Fruit fly (Drosophila melanogaster) whole organism, adult: Measurements from ENCODE around the gene Jwa.

ENCODE experiments used
- CG11617 ChIP-seq: fragments of 200-800 bp; sonication (Bioruptor generic); optimal IDR thresholded peaks from 2 replicates; lab custom pipeline; 2017; ENCODE audit warnings: mild to moderate bottlenecking, missing biosample characterization, missing genetic modification reagents, missing genetic modification characterization
- CG12768 ChIP-seq: fragments of 200-800 bp; sonication (Bioruptor generic); optimal IDR thresholded peaks from 2 replicates; lab custom pipeline; 2017; ENCODE audit warnings: missing biosample characterization, missing genetic modification characterization, mild to moderate bottlenecking, moderate library complexity, missing genetic modification reagents
- CG14711 ChIP-seq: fragments of 200-800 bp; sonication (Bioruptor generic); optimal IDR thresholded peaks from 2 replicates; lab custom pipeline; 2018; ENCODE audit warnings: missing biosample characterization, mild to moderate bottlenecking, missing genetic modification characterization, moderate library complexity
- CG1620 ChIP-seq: fragments of 200-800 bp; sonication (Bioruptor generic); optimal IDR thresholded peaks from 2 replicates; lab custom pipeline; 2016; ENCODE audit warnings: missing biosample characterization, missing genetic modification characterization
- CG33017 ChIP-seq: fragments of 200-800 bp; sonication (Bioruptor generic); optimal IDR thresholded peaks from 2 replicates; lab custom pipeline; 2018; ENCODE audit warnings: missing biosample characterization, mild to moderate bottlenecking, missing genetic modification characterization, moderate library complexity
- CG5204 ChIP-seq: fragments of 200-800 bp; sonication (Bioruptor generic); optimal IDR thresholded peaks from 2 replicates; lab custom pipeline; 2016; ENCODE audit warnings: missing biosample characterization, missing genetic modification characterization
- CG7045 ChIP-seq: fragments of 200-800 bp; sonication (Bioruptor generic); optimal IDR thresholded peaks from 2 replicates; lab custom pipeline; 2017; ENCODE audit warnings: missing biosample characterization, mild to moderate bottlenecking, missing genetic modification characterization
- CG7101 ChIP-seq: fragments of 200-800 bp; sonication (Bioruptor generic); optimal IDR thresholded peaks from 2 replicates; lab custom pipeline; 2018; ENCODE audit warnings: missing biosample characterization, mild to moderate bottlenecking, missing genetic modification characterization, moderate library complexity
- Clk ChIP-seq: fragments of 200-800 bp; sonication (Bioruptor generic); optimal IDR thresholded peaks from 2 replicates; lab custom pipeline; 2017; ENCODE audit warnings: missing biosample characterization, missing genetic modification characterization
- Crg-1 ChIP-seq: fragments of 200-800 bp; sonication (Bioruptor generic); optimal IDR thresholded peaks from 2 replicates; lab custom pipeline; 2016; ENCODE audit warnings: missing biosample characterization, missing genetic modification characterization
- Hr96 ChIP-seq: fragments of 200-800 bp; sonication (Bioruptor generic); optimal IDR thresholded peaks from 2 replicates; lab custom pipeline; 2016; ENCODE audit warnings: missing biosample characterization, missing genetic modification characterization
- Mnt ChIP-seq: fragments of 200-800 bp; sonication (Bioruptor generic); optimal IDR thresholded peaks from 2 replicates; lab custom pipeline; 2016; ENCODE audit warnings: missing biosample characterization, mild to moderate bottlenecking, missing genetic modification characterization
- bab1 ChIP-seq: fragments of 200-800 bp; sonication (Bioruptor generic); optimal IDR thresholded peaks from 3 replicates; lab custom pipeline; 2019; ENCODE audit warnings: missing biosample characterization, mild to moderate bottlenecking, missing genetic modification characterization, moderate library complexity
- cic ChIP-seq: fragments of 200-800 bp; sonication (Bioruptor generic); optimal IDR thresholded peaks from 2 replicates; lab custom pipeline; 2017; ENCODE audit warnings: missing biosample characterization, mild to moderate bottlenecking, missing genetic modification characterization, moderate library complexity
- cnc ChIP-seq, 2 experiments: fragments of >200 bp; optimal IDR thresholded peaks; 2 replicates each; lab custom pipeline; 2017
- kay ChIP-seq: fragments of 200-800 bp; sonication (Bioruptor generic); peaks from one replicate; lab custom pipeline; 2016; ENCODE audit warnings: missing biosample characterization, missing genetic modification characterization, borderline replicate concordance
- ovo ChIP-seq: fragments of 200-800 bp; sonication (Bioruptor generic); optimal IDR thresholded peaks from 2 replicates; lab custom pipeline; 2016; ENCODE audit warnings: missing biosample characterization, missing genetic modification characterization
- pad ChIP-seq: fragments of 200-800 bp; sonication (Bioruptor generic); optimal IDR thresholded peaks from 3 replicates; lab custom pipeline; 2017; ENCODE audit warnings: missing biosample characterization, missing genetic modification characterization, mild to moderate bottlenecking, moderate library complexity, missing genetic modification reagents
- tj ChIP-seq: fragments of 200-800 bp; sonication (Bioruptor generic); optimal IDR thresholded peaks from 3 replicates; lab custom pipeline; 2017; ENCODE audit warnings: missing biosample characterization, mild to moderate bottlenecking, missing genetic modification characterization, moderate library complexity
- toe ChIP-seq: fragments of 200-800 bp; sonication (Bioruptor generic); optimal IDR thresholded peaks from 2 replicates; lab custom pipeline; 2016; ENCODE audit warnings: missing biosample characterization, missing genetic modification characterization

Jwa gene

DNA sequence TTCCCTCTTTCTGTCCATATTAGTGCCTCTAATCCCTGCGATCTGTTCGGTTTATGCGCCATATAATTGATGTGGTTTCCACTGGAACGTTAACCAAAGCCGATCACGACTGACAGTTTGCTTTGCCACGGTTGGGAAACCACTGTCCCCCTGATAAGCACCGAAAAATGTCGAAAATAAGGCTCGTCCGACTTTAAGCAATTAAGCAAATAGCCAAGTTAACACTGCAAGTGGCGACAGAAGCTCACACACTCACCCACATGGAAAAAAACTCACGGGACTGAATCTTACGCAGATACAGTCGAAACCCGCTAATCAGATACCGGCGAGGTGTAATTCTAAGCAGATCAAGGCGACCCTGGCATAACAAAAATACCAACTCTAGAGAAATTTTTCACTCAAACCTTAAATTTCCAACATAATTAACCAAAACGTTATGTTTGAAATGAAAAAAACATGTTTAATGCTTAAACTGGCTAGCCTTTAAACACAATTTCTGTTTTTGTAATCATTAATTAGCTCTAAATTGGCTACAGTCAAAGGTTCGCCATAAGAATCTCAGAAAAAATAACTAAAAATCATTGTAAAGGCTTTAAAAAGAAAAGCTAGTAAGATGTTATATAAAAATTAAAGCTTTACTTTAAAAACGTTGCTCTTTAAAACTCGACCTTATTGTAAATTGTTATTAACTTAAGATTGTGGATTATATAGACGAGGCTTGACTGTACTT lies 27.4 kb downstream of the Jwa start:
- TF ChIP-seq cic, result no peak
- peak; percentile 54 for TF ChIP-seq CG7045 (GFP tag; lab: Kevin White, UChicago)
- peak; percentile 4 for TF ChIP-seq kay
- peak; percentile 17 for TF ChIP-seq CG7101
- TF ChIP-seq CG12768 (GFP tag; lab: Kevin White, UChicago), result peak; percentile 11
- no peak for TF ChIP-seq CG5204 (GFP tag; lab: Kevin White, UChicago)
- peak; percentile 10 for TF ChIP-seq Mnt
- TF ChIP-seq CG33017 (tag; lab: Kevin White, UChicago), result no peak
- TF ChIP-seq CG11617 (GFP tag; lab: Kevin White, UChicago), result no peak
- TF ChIP-seq CG14711 (tag; lab: Kevin White, UChicago), result no peak

DNA sequence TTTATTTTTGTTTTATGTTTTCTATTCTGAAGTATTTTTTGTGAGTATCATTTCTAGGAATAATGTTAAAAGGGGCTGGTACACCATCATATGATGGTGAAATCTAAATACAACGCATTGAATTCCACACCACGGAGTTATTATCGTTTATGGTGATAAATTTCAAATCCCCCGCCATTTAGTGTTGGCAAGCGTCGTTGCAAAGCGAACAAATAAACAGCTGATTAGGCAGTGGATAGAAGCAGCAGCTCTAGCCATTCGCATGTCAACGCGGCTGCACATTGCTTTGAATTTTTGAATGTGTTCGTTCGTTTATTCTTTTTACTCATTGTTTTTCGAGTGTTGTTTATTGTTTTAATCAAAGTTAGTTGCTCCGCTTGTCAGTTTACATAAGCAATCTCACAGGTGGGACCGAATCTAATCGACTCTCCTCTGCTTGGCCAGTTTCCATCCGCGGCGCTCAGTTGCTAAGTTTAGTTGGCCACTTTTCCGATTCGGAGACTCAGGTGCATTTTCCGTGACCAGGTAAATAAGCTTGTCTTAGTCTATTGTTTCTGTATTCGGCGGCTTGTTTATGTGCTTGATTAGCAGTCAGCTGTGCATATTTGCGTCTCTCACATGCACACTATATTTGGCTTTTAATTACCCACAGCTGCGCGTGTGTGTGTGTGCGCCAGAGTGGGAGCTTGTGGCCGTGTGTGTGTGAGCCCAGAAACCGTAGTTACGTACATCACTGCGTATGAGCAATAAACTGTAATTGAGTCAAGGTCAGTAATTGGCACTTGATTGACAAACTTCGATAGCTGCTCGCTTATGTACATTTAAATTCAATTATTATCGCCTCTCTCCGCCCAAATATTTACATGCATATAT lies 28.3 kb downstream of the Jwa start, which contains the start of the genes Mst36Fa and CG31751:
TSS of gene Mst36Fa (minus strand) at position 51 of the 873 bp plus-strand sequence.
TSS of gene CG31751 (plus strand) at position 274 of the 873 bp plus-strand sequence.
- TF ChIP-seq bab1, result peak; percentile 51
- peak; percentile 72 for TF ChIP-seq CG33017 (tag; lab: Kevin White, UChicago)
- peak; percentile 73 for TF ChIP-seq Mnt
- peak; percentile 64 for TF ChIP-seq toe
- no peak for TF ChIP-seq CG5204 (GFP tag; lab: Kevin White, UChicago)
- TF ChIP-seq CG7045 (GFP tag; lab: Kevin White, UChicago), result peak; percentile 58
- TF ChIP-seq tj (GFP tag; lab: Kevin White, UChicago), result peak; percentile 42
- TF ChIP-seq ovo, result peak; percentile 3
- TF ChIP-seq CG7101, result peak; percentile 82
- TF ChIP-seq cic, result peak; percentile 95
- peak; percentile 85 for TF ChIP-seq CG12768 (GFP tag; lab: Kevin White, UChicago)
- peak; percentile 70 for TF ChIP-seq pad
- TF ChIP-seq Clk, result peak; percentile 45
- TF ChIP-seq CG1620 (GFP tag; lab: Kevin White, UChicago), result peak; percentile 53
- TF ChIP-seq kay, result no peak
- peak; percentile 42 for TF ChIP-seq CG14711 (tag; lab: Kevin White, UChicago)
- peak; percentile 80 for TF ChIP-seq Crg-1 (GFP tag; lab: Kevin White, UChicago)
- TF ChIP-seq CG11617 (GFP tag; lab: Kevin White, UChicago), result peak; percentile 80
- TF ChIP-seq cnc (optimal IDR thresholded peaks at IDR 0.05; lab: Kevin White, UChicago), result no peak
- no peak for TF ChIP-seq Hr96

DNA sequence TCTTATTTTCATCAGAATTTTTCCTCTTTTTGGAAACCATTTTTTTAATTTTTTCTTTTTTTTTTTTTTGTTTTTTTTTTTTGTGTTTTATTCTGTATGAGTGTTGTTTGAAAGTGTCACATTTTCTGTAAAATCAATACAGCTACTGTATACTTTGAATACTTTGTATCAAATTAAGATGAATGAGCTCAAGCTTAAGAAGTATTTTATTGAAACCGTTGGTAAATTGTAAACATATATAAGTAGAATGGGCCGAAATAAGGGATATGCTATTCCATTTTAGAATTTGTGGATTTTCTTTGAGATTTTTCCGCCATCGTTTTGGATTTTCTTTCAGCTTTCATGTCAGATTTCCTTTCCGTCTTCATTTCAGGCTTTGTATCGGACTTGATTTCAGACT lies 30.5 kb downstream of the Jwa start, which contains the start of gene Mst36Fb:
TSS of gene Mst36Fb (minus strand) at position 101 of the 400 bp plus-strand sequence.
- TF ChIP-seq cnc (optimal IDR thresholded peaks at IDR 0.05; lab: Kevin White, UChicago), result no peak
- no peak for TF ChIP-seq CG7101
- no peak for TF ChIP-seq pad
- no peak for TF ChIP-seq CG12768 (GFP tag; lab: Kevin White, UChicago)
- no peak for TF ChIP-seq CG1620 (GFP tag; lab: Kevin White, UChicago)
- no peak for TF ChIP-seq CG14711 (tag; lab: Kevin White, UChicago)
- TF ChIP-seq bab1, result no peak
- no peak for TF ChIP-seq CG5204 (GFP tag; lab: Kevin White, UChicago)

DNA sequence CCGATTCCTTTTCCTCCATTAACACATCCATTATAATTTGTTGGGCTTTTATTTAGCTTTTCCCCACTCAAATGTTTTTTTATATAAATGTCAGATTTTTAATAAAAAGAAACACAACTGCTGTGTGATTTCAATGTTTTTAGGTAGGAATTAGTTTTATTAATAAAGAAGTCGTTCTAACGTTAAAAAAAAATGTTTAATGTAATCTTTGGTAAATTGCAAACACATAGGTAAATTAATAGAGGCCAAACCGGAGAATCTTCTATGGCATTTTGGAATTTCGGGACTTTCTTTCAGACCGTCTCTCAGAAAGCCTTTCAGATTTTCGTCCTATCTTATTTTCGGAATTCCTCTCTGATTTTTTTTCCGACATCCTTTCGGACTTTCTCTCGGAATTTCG lies 32.3 kb downstream of the Jwa start, which contains the start of gene CG43339:
TSS of gene CG43339 (minus strand) at position 101 of the 400 bp plus-strand sequence.
- TF ChIP-seq CG5204 (GFP tag; lab: Kevin White, UChicago), result no peak
- TF ChIP-seq tj (GFP tag; lab: Kevin White, UChicago), result no peak
- TF ChIP-seq CG33017 (tag; lab: Kevin White, UChicago), result no peak
- TF ChIP-seq CG7101, result no peak
- TF ChIP-seq kay, result no peak
- no peak for TF ChIP-seq Hr96
- no peak for TF ChIP-seq CG14711 (tag; lab: Kevin White, UChicago)
- TF ChIP-seq Crg-1 (GFP tag; lab: Kevin White, UChicago), result no peak
- TF ChIP-seq Clk, result no peak
- no peak for TF ChIP-seq Mnt
- no peak for TF ChIP-seq CG12768 (GFP tag; lab: Kevin White, UChicago)
- TF ChIP-seq cic, result no peak

DNA sequence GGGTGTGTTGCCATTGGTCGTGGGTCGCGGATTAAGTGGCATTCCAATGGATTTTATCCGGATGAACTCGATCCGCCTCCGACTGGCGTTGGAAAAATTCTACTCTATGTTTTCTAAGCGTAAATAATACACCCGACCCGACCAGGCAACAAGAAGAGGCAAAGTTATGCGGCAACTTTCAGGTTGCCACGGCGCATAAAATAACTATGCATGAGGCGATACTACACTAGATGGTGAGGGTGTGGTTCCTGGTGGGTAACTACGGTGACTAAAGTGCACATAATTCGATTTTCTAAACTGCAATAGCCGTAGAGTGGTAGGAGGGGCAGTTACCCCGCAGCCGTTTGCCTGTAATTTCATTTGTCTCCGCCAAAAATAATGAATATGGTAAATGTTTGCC lies 34.4 kb downstream of the Jwa start, which contains the start of gene CG43338:
TSS of gene CG43338 (minus strand) at position 101 of the 400 bp plus-strand sequence.
- TF ChIP-seq bab1, result no peak

DNA sequence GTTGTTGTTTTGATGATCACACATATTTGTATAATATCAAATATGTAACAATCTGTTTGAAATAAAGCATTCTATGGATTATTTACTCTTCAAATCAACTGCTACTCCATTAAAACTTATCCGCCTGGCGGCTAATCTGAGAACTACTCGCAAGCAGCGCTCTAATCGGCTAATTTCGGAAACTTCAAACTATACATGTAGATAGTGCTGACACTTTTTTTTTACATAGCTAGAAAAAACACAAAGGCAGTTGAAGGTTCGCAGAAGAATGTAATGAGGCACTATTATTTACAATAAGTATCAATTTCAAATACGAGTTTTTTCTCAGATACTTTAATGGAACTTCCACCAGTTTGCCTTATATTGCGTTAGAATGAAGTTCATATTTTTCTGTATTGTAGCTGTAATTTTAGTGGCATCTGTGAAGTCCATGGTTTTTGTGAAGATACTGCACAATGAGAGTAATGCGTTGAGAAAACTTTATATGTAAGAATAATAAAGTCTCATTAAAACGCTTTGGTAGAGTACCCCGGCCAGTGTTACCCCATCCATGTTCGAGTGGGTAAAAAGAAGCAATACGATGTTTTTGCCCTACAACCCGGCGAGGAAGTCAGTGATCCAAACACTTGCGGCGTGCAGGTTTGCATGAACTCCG lies 39.4 kb downstream of the Jwa start:
- TF ChIP-seq CG33017 (tag; lab: Kevin White, UChicago) (no peak), toe (peak; percentile 35), CG7101 (no peak), pad (no peak), CG5204 (GFP tag; lab: Kevin White, UChicago) (peak; percentile 50), tj (GFP tag; lab: Kevin White, UChicago) (no peak), cnc (optimal IDR thresholded peaks at IDR 0.05; lab: Kevin White, UChicago) (no peak), CG12768 (GFP tag; lab: Kevin White, UChicago) (no peak), Mnt (no peak), ovo (no peak), CG14711 (tag; lab: Kevin White, UChicago) (no peak), CG1620 (GFP tag; lab: Kevin White, UChicago) (peak; percentile 43), Crg-1 (GFP tag; lab: Kevin White, UChicago) (no peak), Clk (no peak), cic (no peak), CG7045 (GFP tag; lab: Kevin White, UChicago) (no peak), Hr96 (peak; percentile 2), kay (no peak), CG11617 (GFP tag; lab: Kevin White, UChicago) (no peak), bab1 (peak; percentile 14)
